Fruit fly (Drosophila melanogaster): Measurements from ENCODE around the gene CG34164.
A peak's percentile ranks its signal among the peaks of the same experiment; 100 is the strongest.

The CG34164 gene

DNA sequence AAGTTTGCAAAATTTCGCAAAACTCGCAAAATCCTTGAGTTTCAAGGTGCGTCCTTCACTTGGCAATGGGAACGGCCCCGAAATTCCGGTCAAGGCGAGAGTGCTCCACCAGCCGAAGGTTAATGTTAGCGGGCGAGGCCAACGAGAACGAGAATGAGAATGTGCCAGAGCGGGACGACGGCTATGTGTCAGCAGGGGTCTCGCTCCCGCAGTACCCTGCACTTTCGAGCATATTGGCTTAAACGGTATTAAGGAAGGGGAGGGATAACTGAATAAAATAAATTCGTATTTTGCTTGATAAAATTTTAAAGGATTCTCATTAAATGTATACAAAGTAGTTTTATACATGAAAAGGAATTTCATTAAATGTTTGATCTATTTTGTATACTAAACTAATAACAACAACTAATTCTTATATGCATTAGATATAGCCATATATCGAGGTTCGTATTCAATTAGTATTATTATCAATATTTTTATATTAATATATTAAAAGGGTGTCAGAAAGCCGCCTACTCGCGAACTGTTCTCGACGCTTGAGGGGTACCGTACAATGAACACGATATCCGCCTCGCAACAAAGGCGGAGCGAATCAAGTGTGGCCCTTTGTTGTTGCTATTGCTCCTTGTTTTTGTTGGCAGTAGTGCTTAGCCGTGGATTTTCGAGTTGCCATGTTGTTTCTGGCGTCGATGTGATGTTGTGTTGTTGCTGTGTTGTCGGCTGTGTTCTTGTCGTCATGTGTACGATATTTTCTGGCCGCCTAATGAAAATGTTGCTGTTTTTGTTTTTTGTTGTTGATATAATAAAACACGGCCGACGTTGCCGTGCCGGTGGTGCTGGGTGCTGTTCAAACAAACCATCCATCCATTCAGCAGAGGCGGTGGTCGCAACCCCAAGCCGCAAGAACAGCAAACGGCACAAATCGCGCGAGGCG is 49.5 kb upstream of the CG34164 start (continued):
- peak; percentile 76 for TF ChIP-seq CG8319 (GFP tag; optimal IDR thresholded peaks at IDR 0.05)
- TF ChIP-seq svp (GFP tag), result peak; percentile 98
- TF ChIP-seq CG11902 (GFP tag; optimal IDR thresholded peaks at IDR 0.05), result peak; percentile 87
- peak; percentile 89 for TF ChIP-seq achi (GFP tag; optimal IDR thresholded peaks at IDR 0.05)
- no peak for TF ChIP-seq CG15336 (GFP tag; IDR thresholded peaks at IDR 0.05)
- TF ChIP-seq fd85E (GFP tag; optimal IDR thresholded peaks at IDR 0.05), result peak; percentile 14
- TF ChIP-seq Hr38 (GFP tag; optimal IDR thresholded peaks at IDR 0.05), result no peak
- TF ChIP-seq Sox15 (GFP tag; optimal IDR thresholded peaks at IDR 0.05), result peak; percentile 78
- TF ChIP-seq CG10631 (GFP tag; optimal IDR thresholded peaks at IDR 0.05), result peak; percentile 93
- peak; percentile 84 for TF ChIP-seq CG11762 (GFP tag; optimal IDR thresholded peaks at IDR 0.05; ENCODE audit: insufficient read depth)
- TF ChIP-seq CG10669 (GFP tag; optimal IDR thresholded peaks at IDR 0.05), result peak; percentile 86
- TF ChIP-seq Ets21C (GFP tag; optimal IDR thresholded peaks at IDR 0.05), result peak; percentile 59
- TF ChIP-seq CG3919 (GFP tag; optimal IDR thresholded peaks at IDR 0.05), result peak; percentile 83
- TF ChIP-seq CG32006 (GFP tag; optimal IDR thresholded peaks at IDR 0.05), result peak; percentile 93
- peak; percentile 90 for TF ChIP-seq OdsH (GFP tag; optimal IDR thresholded peaks at IDR 0.05)
- peak; percentile 97 for TF ChIP-seq fkh (GFP tag; optimal IDR thresholded peaks at IDR 0.05)
- TF ChIP-seq CG34406 (GFP tag; optimal IDR thresholded peaks at IDR 0.05), result peak; percentile 91
- no peak for TF ChIP-seq Gug (GFP tag; IDR thresholded peaks at IDR 0.05)
- TF ChIP-seq CG6792 (GFP tag; optimal IDR thresholded peaks at IDR 0.05), result peak; percentile 85

- TF ChIP-seq Blimp-1 (GFP tag; optimal IDR thresholded peaks at IDR 0.05) (peak; percentile 53), Hr38 (GFP tag; optimal IDR thresholded peaks at IDR 0.05) (no peak), CG1621 (tag; optimal IDR thresholded peaks at IDR 0.05) (peak; percentile 80), Hr4 (GFP tag; optimal IDR thresholded peaks at IDR 0.05) (peak; percentile 80), Eip93F (GFP tag; optimal IDR thresholded peaks at IDR 0.05) (no peak), Hr39 (GFP tag; optimal IDR thresholded peaks at IDR 0.05) (no peak), CG32006 (GFP tag; optimal IDR thresholded peaks at IDR 0.05) (peak; percentile 68), fd85E (GFP tag; optimal IDR thresholded peaks at IDR 0.05) (peak; percentile 78), CG6854 (GFP tag; optimal IDR thresholded peaks at IDR 0.05) (peak; percentile 90), dac (GFP tag; optimal IDR thresholded peaks at IDR 0.05) (peak; percentile 42), acj6 (GFP tag; optimal IDR thresholded peaks at IDR 0.05) (peak; percentile 17), esn (GFP tag; optimal IDR thresholded peaks at IDR 0.05) (peak; percentile 53), CG15336 (GFP tag; IDR thresholded peaks at IDR 0.05) (no peak), Met (GFP tag; optimal IDR thresholded peaks at IDR 0.05) (peak; percentile 57), Eip75B (GFP tag; optimal IDR thresholded peaks at IDR 0.05) (peak; percentile 74), CG4318 (GFP tag; optimal IDR thresholded peaks at IDR 0.05) (no peak), fkh (GFP tag; optimal IDR thresholded peaks at IDR 0.05) (peak; percentile 80), CG11294 (GFP tag; IDR thresholded peaks at IDR 0.05) (no peak), topi (GFP tag; optimal IDR thresholded peaks at IDR 0.05) (peak; percentile 76), CG11902 (GFP tag; optimal IDR thresholded peaks at IDR 0.05) (no peak), Smox (GFP tag; optimal IDR thresholded peaks at IDR 0.05) (peak; percentile 66), spab (GFP tag; optimal IDR thresholded peaks at IDR 0.05) (peak; percentile 73), CG8119 (GFP tag; IDR thresholded peaks at IDR 0.05) (no peak), Lpt (GFP tag; optimal IDR thresholded peaks at IDR 0.05) (peak; percentile 91), achi (GFP tag; optimal IDR thresholded peaks at IDR 0.05) (peak; percentile 43), vri (GFP tag; optimal IDR thresholded peaks at IDR 0.05) (no peak), Eip78C (GFP tag) (peak; percentile 91), pdm3 (GFP tag; optimal IDR thresholded peaks at IDR 0.05) (peak; percentile 67), svp (GFP tag) (peak; percentile 99), CG7368 (GFP tag; optimal IDR thresholded peaks at IDR 0.05) (peak; percentile 56), CG6792 (GFP tag; optimal IDR thresholded peaks at IDR 0.05) (peak; percentile 7), CG3919 (GFP tag; optimal IDR thresholded peaks at IDR 0.05) (peak; percentile 66), CG8319 (GFP tag; optimal IDR thresholded peaks at IDR 0.05) (peak; percentile 60), CG34406 (GFP tag; optimal IDR thresholded peaks at IDR 0.05) (peak; percentile 31), CG31627 (GFP tag; optimal IDR thresholded peaks at IDR 0.05) (peak; percentile 23), Ets96B (tag; optimal IDR thresholded peaks at IDR 0.05) (peak; percentile 61), CG11762 (GFP tag; optimal IDR thresholded peaks at IDR 0.05; ENCODE audit: insufficient read depth) (no peak), OdsH (GFP tag; optimal IDR thresholded peaks at IDR 0.05) (peak; percentile 24), CG6163 (GFP tag; IDR thresholded peaks at IDR 0.05) (no peak), eg (GFP tag; IDR thresholded peaks at IDR 0.05) (no peak), salr (GFP tag; optimal IDR thresholded peaks at IDR 0.05) (peak; percentile 34 to 37)
These were observed 48.8 kb upstream of the CG34164 start for dm6 chr2L:12007331-12007791.

Data from whole organism, prepupa.